Fruit fly (Drosophila melanogaster) whole organism, prepupa: ENCODE measurements around the gene ATPsynC.

ENCODE experiments used
- Blimp-1 ChIP-seq: fragments of 200-800 bp; sonication (Bioruptor generic); optimal IDR thresholded peaks from 3 replicates; lab custom pipeline; 2017; ENCODE audit warnings: missing biosample characterization, missing genetic modification characterization, mild to moderate bottlenecking, moderate library complexity, missing genetic modification reagents
- CG10631 ChIP-seq: fragments of 200-800 bp; sonication (Bioruptor generic); optimal IDR thresholded peaks from 2 replicates; lab custom pipeline; 2016; ENCODE audit warnings: missing biosample characterization, missing genetic modification characterization
- CG10669 ChIP-seq: fragments of 200-800 bp; sonication (Bioruptor generic); optimal IDR thresholded peaks from 3 replicates; lab custom pipeline; 2018; ENCODE audit warnings: missing biosample characterization, mild to moderate bottlenecking, missing genetic modification characterization, moderate library complexity
- CG11294 ChIP-seq: fragments of 200-800 bp; sonication (Bioruptor generic); IDR thresholded peaks from 2 replicates; pipeline ENCODE4 v1.3.6; 2022; ENCODE audit warnings: missing biosample characterization, missing genetic modification characterization
- CG11762 ChIP-seq: fragments of 200-800 bp; sonication (Bioruptor generic); optimal IDR thresholded peaks from 3 replicates; lab custom pipeline; 2016; ENCODE audit warnings: missing biosample characterization, missing genetic modification characterization; ENCODE audit not compliant: insufficient read depth
- CG11902 ChIP-seq: fragments of 200-800 bp; sonication (Bioruptor generic); optimal IDR thresholded peaks from 3 replicates; lab custom pipeline; 2016; ENCODE audit warnings: missing biosample characterization, missing genetic modification characterization
- CG15336 ChIP-seq: fragments of 200-800 bp; sonication (Bioruptor generic); IDR thresholded peaks from 2 replicates; pipeline ENCODE4 v1.3.6; 2022; ENCODE audit warnings: missing biosample characterization, missing genetic modification characterization
- CG1621 ChIP-seq: fragments of 200-800 bp; sonication (Bioruptor generic); optimal IDR thresholded peaks from 3 replicates; lab custom pipeline; 2018; ENCODE audit warnings: missing biosample characterization, mild to moderate bottlenecking, missing genetic modification characterization
- CG16779 ChIP-seq: fragments of 200-800 bp; sonication (Bioruptor generic); optimal IDR thresholded peaks from 3 replicates; lab custom pipeline; 2017; ENCODE audit warnings: missing biosample characterization, mild to moderate bottlenecking, missing genetic modification characterization
- CG32006 ChIP-seq: fragments of 200-800 bp; sonication (Bioruptor generic); optimal IDR thresholded peaks from 3 replicates; lab custom pipeline; 2017; ENCODE audit warnings: missing biosample characterization, mild to moderate bottlenecking, missing genetic modification characterization
- CG4318 ChIP-seq: fragments of 200-800 bp; sonication (Bioruptor generic); optimal IDR thresholded peaks from 3 replicates; lab custom pipeline; 2017; ENCODE audit warnings: missing biosample characterization, mild to moderate bottlenecking, missing genetic modification characterization
- CG6163 ChIP-seq: fragments of 200-800 bp; sonication (Bioruptor generic); IDR thresholded peaks from 3 replicates; pipeline ENCODE4 v1.3.6; 2022; ENCODE audit warnings: missing biosample characterization, missing genetic modification characterization
- CG6276 ChIP-seq: fragments of 200-800 bp; sonication (Bioruptor generic); optimal IDR thresholded peaks from 2 replicates; lab custom pipeline; 2017; ENCODE audit warnings: missing biosample characterization, mild to moderate bottlenecking, missing genetic modification characterization
- CG6792 ChIP-seq: fragments of 200-800 bp; sonication (Bioruptor generic); optimal IDR thresholded peaks from 3 replicates; lab custom pipeline; 2016; ENCODE audit warnings: missing biosample characterization, missing genetic modification characterization
- CG6808 ChIP-seq: fragments of 200-800 bp; sonication (Bioruptor generic); optimal IDR thresholded peaks from 3 replicates; lab custom pipeline; 2017; ENCODE audit warnings: missing biosample characterization, missing genetic modification characterization, mild to moderate bottlenecking, moderate library complexity, missing genetic modification reagents
- CG6854 ChIP-seq: fragments of 200-800 bp; sonication (Bioruptor generic); optimal IDR thresholded peaks from 2 replicates; lab custom pipeline; 2017; ENCODE audit warnings: missing biosample characterization, mild to moderate bottlenecking, missing genetic modification characterization
- CG7368 ChIP-seq: fragments of 200-800 bp; sonication (Bioruptor generic); optimal IDR thresholded peaks from 3 replicates; lab custom pipeline; 2016; ENCODE audit warnings: missing biosample characterization, missing genetic modification characterization
- CG8119 ChIP-seq: fragments of 200-800 bp; sonication (Bioruptor generic); IDR thresholded peaks from 3 replicates; pipeline ENCODE4 v1.3.6; 2022; ENCODE audit warnings: missing biosample characterization, missing genetic modification characterization
- CG8319 ChIP-seq: fragments of 200-800 bp; sonication (Bioruptor generic); optimal IDR thresholded peaks from 3 replicates; lab custom pipeline; 2016; ENCODE audit warnings: missing biosample characterization, missing genetic modification characterization
- CG8632 ChIP-seq: fragments of 200-800 bp; sonication (Bioruptor generic); optimal IDR thresholded peaks from 3 replicates; lab custom pipeline; 2016; ENCODE audit warnings: missing biosample characterization, missing genetic modification characterization
- CG9139 ChIP-seq: fragments of 200-800 bp; sonication (Bioruptor generic); optimal IDR thresholded peaks from 3 replicates; lab custom pipeline; 2017; ENCODE audit warnings: missing biosample characterization, mild to moderate bottlenecking, missing genetic modification characterization
- Eip78C ChIP-seq: fragments of 200-800 bp; sonication (Bioruptor generic); peaks from one replicate; lab custom pipeline; 2016; ENCODE audit warnings: missing biosample characterization, missing genetic modification characterization
- Eip93F ChIP-seq: fragments of 200-800 bp; sonication (Bioruptor generic); optimal IDR thresholded peaks from 2 replicates; lab custom pipeline; 2016; ENCODE audit warnings: missing biosample characterization, mild to moderate bottlenecking, missing genetic modification characterization
- Ets21C ChIP-seq: fragments of 200-800 bp; sonication (Bioruptor generic); optimal IDR thresholded peaks from 3 replicates; lab custom pipeline; 2016; ENCODE audit warnings: missing biosample characterization, missing genetic modification characterization
- Ets96B ChIP-seq: fragments of 200-800 bp; optimal IDR thresholded peaks from 2 replicates; lab custom pipeline; 2019; ENCODE audit warnings: missing biosample characterization, mild to moderate bottlenecking, missing genetic modification characterization, moderate library complexity
- Hr38 ChIP-seq: sonication (Bioruptor generic); optimal IDR thresholded peaks from 2 replicates; lab custom pipeline; 2016; ENCODE audit warnings: missing biosample characterization, missing genetic modification characterization
- Hr39 ChIP-seq: fragments of 200-800 bp; sonication (Bioruptor generic); optimal IDR thresholded peaks from 2 replicates; lab custom pipeline; 2016; ENCODE audit warnings: missing biosample characterization, missing genetic modification characterization
- Met ChIP-seq: fragments of 200-800 bp; sonication (Bioruptor generic); optimal IDR thresholded peaks from 3 replicates; lab custom pipeline; 2016; ENCODE audit warnings: missing biosample characterization, missing genetic modification characterization
- OdsH ChIP-seq: fragments of 200-800 bp; sonication (Bioruptor generic); optimal IDR thresholded peaks from 3 replicates; lab custom pipeline; 2016; ENCODE audit warnings: missing biosample characterization, missing genetic modification characterization
- Smox ChIP-seq: fragments of 200-800 bp; sonication (Bioruptor generic); optimal IDR thresholded peaks from 3 replicates; lab custom pipeline; 2016; ENCODE audit warnings: missing biosample characterization, missing genetic modification characterization
- Sox14 ChIP-seq: fragments of 200-800 bp; sonication (Bioruptor generic); optimal IDR thresholded peaks from 3 replicates; lab custom pipeline; 2016; ENCODE audit warnings: missing biosample characterization, missing genetic modification characterization
- Sox15 ChIP-seq: fragments of 200-800 bp; sonication (Bioruptor generic); optimal IDR thresholded peaks from 3 replicates; lab custom pipeline; 2016; ENCODE audit warnings: missing biosample characterization, missing genetic modification characterization
- achi ChIP-seq: fragments of 200-800 bp; sonication (Bioruptor generic); optimal IDR thresholded peaks from 3 replicates; lab custom pipeline; 2016; ENCODE audit warnings: missing biosample characterization, missing genetic modification characterization
- acj6 ChIP-seq: fragments of 200-800 bp; sonication (Bioruptor generic); optimal IDR thresholded peaks from 3 replicates; lab custom pipeline; 2016; ENCODE audit warnings: missing biosample characterization, missing genetic modification characterization
- cyc ChIP-seq: fragments of 200-800 bp; sonication (Bioruptor generic); optimal IDR thresholded peaks from 3 replicates; lab custom pipeline; 2016; ENCODE audit warnings: missing biosample characterization, missing genetic modification characterization
- dac ChIP-seq: fragments of 200-800 bp; sonication (Bioruptor generic); optimal IDR thresholded peaks from 2 replicates; lab custom pipeline; 2017; ENCODE audit warnings: missing biosample characterization, mild to moderate bottlenecking, missing genetic modification characterization
- dsx ChIP-seq: fragments of 200-800 bp; optimal IDR thresholded peaks from 3 replicates; lab custom pipeline; 2019; ENCODE audit warnings: missing biosample characterization, mild to moderate bottlenecking, missing genetic modification characterization, moderate library complexity; ENCODE audit not compliant: poor library complexity, severe bottlenecking
- eg ChIP-seq: fragments of 200-800 bp; sonication (Bioruptor generic); IDR thresholded peaks from 3 replicates; pipeline ENCODE4 v1.3.6; 2022; ENCODE audit warnings: missing biosample characterization, missing genetic modification characterization
- esn ChIP-seq: fragments of 200-800 bp; sonication (Bioruptor generic); optimal IDR thresholded peaks from 2 replicates; lab custom pipeline; 2016; ENCODE audit warnings: missing biosample characterization, mild to moderate bottlenecking, missing genetic modification characterization, moderate library complexity
- fd59A ChIP-seq: fragments of 200-800 bp; sonication (Bioruptor generic); optimal IDR thresholded peaks from 2 replicates; lab custom pipeline; 2017; ENCODE audit warnings: missing biosample characterization, mild to moderate bottlenecking, missing genetic modification characterization, missing genetic modification reagents
- fd85E ChIP-seq: fragments of 200-800 bp; sonication (Bioruptor generic); optimal IDR thresholded peaks from 3 replicates; lab custom pipeline; 2016; ENCODE audit warnings: missing biosample characterization, missing genetic modification characterization
- fkh ChIP-seq: fragments of 200-800 bp; sonication (Bioruptor generic); optimal IDR thresholded peaks from 3 replicates; lab custom pipeline; 2017; ENCODE audit warnings: missing biosample characterization, mild to moderate bottlenecking, missing genetic modification characterization, moderate library complexity
- lz ChIP-seq: fragments of 200-800 bp; sonication (Bioruptor generic); optimal IDR thresholded peaks from 3 replicates; lab custom pipeline; 2016; ENCODE audit warnings: missing biosample characterization, missing genetic modification characterization
- net ChIP-seq: fragments of 200-800 bp; sonication (Bioruptor generic); optimal IDR thresholded peaks from 3 replicates; lab custom pipeline; 2016; ENCODE audit warnings: missing biosample characterization, missing genetic modification characterization
- pdm3 ChIP-seq: fragments of 200-800 bp; sonication (Bioruptor generic); optimal IDR thresholded peaks from 3 replicates; lab custom pipeline; 2016; ENCODE audit warnings: missing biosample characterization, missing genetic modification characterization
- salr ChIP-seq, 2 experiments: fragments of 200-800 bp; sonication (Bioruptor generic); optimal IDR thresholded peaks; 3 replicates each; lab custom pipeline; 2016 to 2018; ENCODE audit warnings: missing biosample characterization in 2 of 2, missing genetic modification characterization in 2 of 2, mild to moderate bottlenecking in 1 of 2
- spab ChIP-seq: fragments of 200-800 bp; sonication (Bioruptor generic); optimal IDR thresholded peaks from 2 replicates; lab custom pipeline; 2017; ENCODE audit warnings: missing biosample characterization, mild to moderate bottlenecking, missing genetic modification characterization, missing genetic modification reagents
- ss ChIP-seq, 2 experiments: fragments of 200-800 bp; sonication (Bioruptor generic); optimal IDR thresholded peaks; 2 replicates in 1 of 2; 3 replicates in 1 of 2; lab custom pipeline; 2017 to 2018; ENCODE audit warnings: mild to moderate bottlenecking in 2 of 2, missing biosample characterization in 2 of 2, missing genetic modification characterization in 2 of 2, moderate library complexity in 1 of 2
- svp ChIP-seq: fragments of 200-800 bp; sonication (Bioruptor generic); peaks from one replicate; lab custom pipeline; 2016; ENCODE audit warnings: missing biosample characterization, missing genetic modification characterization
- topi ChIP-seq: fragments of 200-800 bp; sonication (Bioruptor generic); optimal IDR thresholded peaks from 3 replicates; lab custom pipeline; 2016; ENCODE audit warnings: missing biosample characterization, missing genetic modification characterization

ATPsynC gene

DNA sequence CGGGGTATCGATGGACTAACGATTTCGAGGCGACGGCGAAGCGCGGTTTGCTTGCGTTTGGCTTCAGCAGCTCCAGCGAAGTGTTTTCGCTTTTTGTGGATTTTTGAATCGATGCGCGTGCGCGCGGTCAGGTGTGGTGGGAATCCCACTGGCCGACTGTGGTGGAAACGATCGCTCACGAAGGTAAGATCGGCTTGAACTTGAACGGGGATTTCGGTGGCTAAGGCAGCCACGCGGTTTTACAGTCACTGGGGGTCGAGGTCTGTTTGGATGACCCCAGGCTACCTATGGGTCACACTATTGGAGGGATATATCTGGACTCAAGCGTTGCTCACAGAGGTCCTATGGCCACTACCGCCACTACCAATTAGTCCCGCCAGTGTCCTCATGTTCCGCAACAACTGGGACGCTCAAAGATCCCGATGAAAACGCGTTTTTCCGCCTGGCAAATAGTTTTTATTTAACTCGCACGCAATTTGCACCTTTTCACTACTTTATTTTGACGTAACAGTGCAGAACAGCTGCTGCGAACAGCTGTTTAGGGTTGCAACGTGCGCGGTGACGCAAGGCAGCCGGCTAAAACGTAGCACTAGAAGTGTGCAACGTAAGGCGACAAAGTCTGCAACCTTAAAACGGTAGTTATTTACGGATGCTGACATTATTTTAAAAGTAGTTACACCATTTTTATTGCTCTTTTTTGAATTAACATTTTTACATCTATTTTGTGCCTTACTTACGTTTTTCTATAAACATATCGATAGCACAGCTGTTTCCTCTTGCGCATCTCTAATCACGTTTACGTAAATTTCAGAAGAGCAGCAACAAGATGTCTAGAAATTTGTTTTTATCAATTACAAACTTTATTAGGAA, 32.9 kb upstream of the ATPsynC start, which contains the start of the genes qless and mRpL32:
TSS of gene qless (minus strand) at position 516 of the 870 bp plus-strand sequence.
TSS of gene mRpL32 (plus strand) at position 780 of the 870 bp plus-strand sequence.
- no peak for TF ChIP-seq Sox14 (GFP tag; lab: Kevin White, UChicago)
- TF ChIP-seq Hr38 (GFP tag; lab: Kevin White, UChicago): no peak
- no peak for TF ChIP-seq CG10669
- TF ChIP-seq CG4318: no peak
- TF ChIP-seq svp: no peak
- TF ChIP-seq achi: no peak
- peak; percentile 33 for TF ChIP-seq OdsH (GFP tag; lab: Kevin White, UChicago)
- TF ChIP-seq acj6 (GFP tag; lab: Kevin White, UChicago): no peak
- no peak for TF ChIP-seq CG8319 (GFP tag; lab: Kevin White, UChicago)
- TF ChIP-seq CG6276 (GFP tag; lab: Kevin White, UChicago): no peak
- TF ChIP-seq CG8632 (GFP tag; lab: Kevin White, UChicago): no peak
- no peak for TF ChIP-seq Eip93F
- peak; percentile 43; the same call in 2 of the 3 replicates for TF ChIP-seq CG6163 (GFP tag; lab: Robert Waterston, UW)
- no peak for TF ChIP-seq Smox
- peak; percentile 54 for TF ChIP-seq Hr39 (GFP tag; lab: Kevin White, UChicago)
- TF ChIP-seq dac (GFP tag; lab: Kevin White, UChicago): no peak
- TF ChIP-seq CG6854 (GFP tag; lab: Kevin White, UChicago): no peak
- peak; percentile 12; the same call in 1 of the 2 replicates for TF ChIP-seq CG15336 (GFP tag; lab: Robert Waterston, UW)
- peak; percentile 20 for TF ChIP-seq Ets96B
- no peak for TF ChIP-seq fkh
- no peak for TF ChIP-seq CG9139 (GFP tag; lab: Kevin White, UChicago)
- no peak for TF ChIP-seq CG1621 (tag; lab: Kevin White, UChicago)
- peak; percentile 80 for TF ChIP-seq Eip78C
- TF ChIP-seq Met (GFP tag; lab: Kevin White, UChicago): no peak
- TF ChIP-seq CG11762 (GFP tag; lab: Kevin White, UChicago): no peak
- TF ChIP-seq Sox15 (GFP tag; lab: Kevin White, UChicago): no peak
- peak; percentile 65 for TF ChIP-seq lz
- TF ChIP-seq fd59A (GFP tag; lab: Kevin White, UChicago): no peak
- TF ChIP-seq topi (GFP tag; lab: Kevin White, UChicago): peak; percentile 59
- TF ChIP-seq spab (GFP tag; lab: Kevin White, UChicago): no peak
- TF ChIP-seq CG8119: no peak
- peak; percentile 54 for TF ChIP-seq esn (GFP tag; lab: Kevin White, UChicago)
- no peak for TF ChIP-seq CG32006 (GFP tag; lab: Kevin White, UChicago)
- TF ChIP-seq CG10631: peak; percentile 61
- no peak for TF ChIP-seq CG6808
- TF ChIP-seq eg (GFP tag; lab: Robert Waterston, UW): peak; percentile 85
- TF ChIP-seq CG6792 (GFP tag; lab: Kevin White, UChicago): no peak
- peak; percentile 21 for TF ChIP-seq CG11902
- no peak for TF ChIP-seq Blimp-1
- TF ChIP-seq CG11294 (GFP tag; lab: Robert Waterston, UW): peak; percentile 31; the same call in 1 of the 2 replicates
- TF ChIP-seq dsx (GFP tag; lab: Kevin White, UChicago): no peak
- no peak for TF ChIP-seq ss (GFP tag; optimal IDR thresholded peaks at IDR 0.05; lab: Kevin White, UChicago)
- TF ChIP-seq pdm3 (GFP tag; lab: Kevin White, UChicago): no peak
- TF ChIP-seq fd85E (GFP tag; lab: Kevin White, UChicago): no peak
- no peak for TF ChIP-seq CG16779
- peak; percentile 36 for TF ChIP-seq Ets21C (GFP tag; lab: Kevin White, UChicago)
- no peak for TF ChIP-seq CG7368 (GFP tag; lab: Kevin White, UChicago)
- TF ChIP-seq net (GFP tag; lab: Kevin White, UChicago): no peak
- peak; percentile 78 for TF ChIP-seq cyc (GFP tag; lab: Kevin White, UChicago)
- no peak for TF ChIP-seq salr (GFP tag; optimal IDR thresholded peaks at IDR 0.05; lab: Kevin White, UChicago)
